Fruit fly (Drosophila melanogaster): ENCODE measurements around the gene CG13312.

CG13312 gene

DNA sequence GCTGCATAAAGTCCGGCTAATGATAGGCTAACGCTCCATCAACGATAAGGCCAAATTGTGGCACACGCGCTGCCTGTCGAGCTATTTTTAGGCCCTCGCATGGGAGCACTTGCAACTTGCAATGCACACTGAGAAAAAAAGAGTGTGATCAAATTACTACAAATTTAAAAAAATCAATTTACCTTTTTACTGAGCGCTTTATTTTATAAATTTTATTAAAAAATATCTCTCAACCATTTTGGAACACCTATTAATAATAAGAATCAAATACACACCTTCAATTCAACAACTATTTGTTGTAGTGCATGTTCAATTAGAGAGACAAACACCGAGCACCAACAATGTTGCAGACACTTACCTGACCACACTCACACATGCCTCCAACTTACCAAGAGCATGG is 41.5 kb downstream of the CG13312 start (continued):
- TF ChIP-seq B-H1 (GFP tag; IDR thresholded peaks at IDR 0.05) (peak; percentile 13; the same call in 2 of the 3 replicates), tgo (GFP tag; IDR thresholded peaks at IDR 0.05) (peak; percentile 6), chinmo (GFP tag; IDR thresholded peaks at IDR 0.05; ENCODE audit: partially characterized antibody) (no peak)

DNA sequence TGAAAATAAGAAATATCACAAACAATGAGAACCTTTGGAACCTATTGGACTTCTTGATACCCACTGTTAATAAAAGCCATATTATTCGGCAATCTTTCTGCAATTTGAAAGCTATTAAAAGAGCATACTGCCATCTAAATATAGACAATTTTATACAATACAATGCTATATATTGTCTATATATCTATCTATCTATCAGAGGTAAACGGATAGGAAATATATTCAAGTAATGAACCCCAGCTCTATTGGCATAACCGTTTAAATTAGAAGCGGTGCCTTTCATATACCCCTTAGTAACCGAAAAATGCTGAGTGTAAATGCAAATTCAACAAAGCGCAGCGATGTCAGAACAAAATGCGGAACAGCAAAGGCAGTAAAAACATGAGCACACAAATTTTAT is 43.2 kb downstream of the CG13312 start:
- TF ChIP-seq Hmx (GFP tag; optimal IDR thresholded peaks at IDR 0.05) (no peak), sens-2 (GFP tag; IDR thresholded peaks at IDR 0.05) (no peak), ac (GFP tag; optimal IDR thresholded peaks at IDR 0.05) (no peak), CG12236 (GFP tag; optimal IDR thresholded peaks at IDR 0.05) (no peak), ro (GFP tag; IDR thresholded peaks at IDR 0.05) (no peak), CG6689 (GFP tag; IDR thresholded peaks at IDR 0.05) (no peak), CG9797 (GFP tag; optimal IDR thresholded peaks at IDR 0.05) (no peak), Doc2 (GFP tag; IDR thresholded peaks at IDR 0.05) (no peak), NC2α (GFP tag; optimal IDR thresholded peaks at IDR 0.05) (no peak), nerfin-2 (GFP tag; IDR thresholded peaks at IDR 0.05; ENCODE audit: partially characterized antibody) (no peak), CG14710 (tag; optimal IDR thresholded peaks at IDR 0.05) (no peak), CG15601 (tag; optimal IDR thresholded peaks at IDR 0.05) (no peak), Lim3 (GFP tag; IDR thresholded peaks at IDR 0.05) (no peak), CG3065 (GFP tag; optimal IDR thresholded peaks at IDR 0.05) (no peak), CG7963 (GFP tag; IDR thresholded peaks at IDR 0.05; ENCODE audit: partially characterized antibody) (no peak), CG34376 (GFP tag; optimal IDR thresholded peaks at IDR 0.05) (no peak)

DNA sequence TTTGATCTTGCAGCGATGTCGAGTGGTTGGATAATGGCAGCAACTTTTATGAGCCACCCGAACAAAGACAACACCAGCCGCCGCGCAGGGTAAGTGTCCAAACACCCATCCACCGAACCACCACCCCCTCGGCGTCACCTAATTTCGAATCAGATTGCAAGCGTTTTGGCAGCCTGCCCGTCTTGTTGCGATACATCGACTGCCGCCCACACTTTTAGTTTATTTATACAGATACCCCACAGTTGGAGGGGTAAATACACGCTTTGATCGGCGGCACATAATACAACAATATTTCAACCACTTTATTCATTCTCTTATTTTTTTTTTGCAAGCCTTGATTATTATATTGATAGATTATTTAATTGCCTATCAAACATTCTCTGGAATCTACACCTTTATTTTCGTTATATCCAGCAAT is 44.0 kb downstream of the CG13312 start:
- no peak for TF ChIP-seq hkb (optimal IDR thresholded peaks at IDR 0.05)
- 0 out of 2 replicates have a peak, but pooled peaks have one; percentile 28 for TF ChIP-seq hkb (GFP tag; IDR thresholded peaks at IDR 0.05)
- no peak for TF ChIP-seq CkIIα-i1 (GFP tag; IDR thresholded peaks at IDR 0.05)
- 0 out of 2 replicates have a peak, but pooled peaks have one; percentile 44 for TF ChIP-seq CG11085 (GFP tag; IDR thresholded peaks at IDR 0.05)
- TF ChIP-seq Bteb2 (GFP tag; optimal IDR thresholded peaks at IDR 0.05): no peak
- peak; percentile 39; the same call in 1 of the 2 replicates for TF ChIP-seq Drgx (GFP tag; IDR thresholded peaks at IDR 0.05)
- TF ChIP-seq nmo (GFP tag; optimal IDR thresholded peaks at IDR 0.05): peak; percentile 48
- no peak for TF ChIP-seq CG4820 (GFP tag; optimal IDR thresholded peaks at IDR 0.05)
- TF ChIP-seq pnt (GFP tag; optimal IDR thresholded peaks at IDR 0.05): no peak
- no peak for TF ChIP-seq CG1792 (GFP tag; optimal IDR thresholded peaks at IDR 0.05)
- TF ChIP-seq trem (tag; optimal IDR thresholded peaks at IDR 0.05): no peak
- no peak for TF ChIP-seq dati (GFP tag; IDR thresholded peaks at IDR 0.05)
- TF ChIP-seq CG42726 (GFP tag; IDR thresholded peaks at IDR 0.05; ENCODE audit: partially characterized antibody): no peak
- TF ChIP-seq CG32767 (GFP tag; IDR thresholded peaks at IDR 0.05): 0 out of 2 replicates have a peak, but pooled peaks have one; percentile 20
- TF ChIP-seq zen (tag; optimal IDR thresholded peaks at IDR 0.05): no peak
- no peak for TF ChIP-seq Hr39 (optimal IDR thresholded peaks at IDR 0.05)
- TF ChIP-seq CG8924 (tag; optimal IDR thresholded peaks at IDR 0.05): no peak
- no peak for TF ChIP-seq CG3065 (GFP tag; optimal IDR thresholded peaks at IDR 0.05)
- no peak for TF ChIP-seq pita (GFP tag; optimal IDR thresholded peaks at IDR 0.05)
- TF ChIP-seq Poxn (GFP tag; IDR thresholded peaks at IDR 0.05): no peak
- peak; percentile 42 for TF ChIP-seq CG10209 (GFP tag; optimal IDR thresholded peaks at IDR 0.05)
- no peak for TF ChIP-seq lbe (GFP tag; optimal IDR thresholded peaks at IDR 0.05)
- TF ChIP-seq CG15073 (GFP tag; optimal IDR thresholded peaks at IDR 0.05): no peak
- TF ChIP-seq fru (optimal IDR thresholded peaks at IDR 0.05): no peak
- no peak for TF ChIP-seq usp (GFP tag; optimal IDR thresholded peaks at IDR 0.05)
- TF ChIP-seq dimm (GFP tag; IDR thresholded peaks at IDR 0.05): no peak
- peak; percentile 33; the same call in 1 of the 2 replicates for TF ChIP-seq amos (GFP tag; IDR thresholded peaks at IDR 0.05; ENCODE audit: partially characterized antibody)
- TF ChIP-seq oc (tag; optimal IDR thresholded peaks at IDR 0.05): peak; percentile 27
- no peak for TF ChIP-seq yki (optimal IDR thresholded peaks at IDR 0.05)
- TF ChIP-seq CG10147 (GFP tag; optimal IDR thresholded peaks at IDR 0.05): no peak
- no peak for TF ChIP-seq repo (GFP tag; optimal IDR thresholded peaks at IDR 0.05)
- peak; percentile 53 for TF ChIP-seq CG15269 (tag; optimal IDR thresholded peaks at IDR 0.05)
- no peak for TF ChIP-seq CG10267 (tag; optimal IDR thresholded peaks at IDR 0.05)
- TF ChIP-seq CG34376 (GFP tag; optimal IDR thresholded peaks at IDR 0.05): no peak
